Fruit fly (Drosophila melanogaster) whole organism, embryonic: ENCODE data around the gene CG7483.

Source experiments
- CG10209 ChIP-seq: fragments of 200-800 bp; sonication (Bioruptor generic); optimal IDR thresholded peaks from 3 replicates; lab custom pipeline; 2017; ENCODE audit warnings: missing biosample characterization, mild to moderate bottlenecking, missing genetic modification characterization, missing genetic modification reagents
- CG10959 ChIP-seq: fragments of 200-800 bp; sonication (Bioruptor generic); IDR thresholded peaks from 2 replicates; pipeline ENCODE4 v1.3.6; 2022; ENCODE audit warnings: missing biosample characterization, missing genetic modification characterization
- CG10979 ChIP-seq: fragments of 200-800 bp; sonication (Bioruptor generic); optimal IDR thresholded peaks from 2 replicates; lab custom pipeline; 2018; ENCODE audit warnings: missing biosample characterization, mild to moderate bottlenecking, missing genetic modification characterization, moderate library complexity
- CG12104 ChIP-seq: fragments of 200-800 bp; sonication (Bioruptor generic); optimal IDR thresholded peaks from 3 replicates; lab custom pipeline; 2016; ENCODE audit warnings: missing biosample characterization, missing genetic modification characterization
- CG12769 ChIP-seq: fragments of 200-800 bp; sonication (Bioruptor generic); optimal IDR thresholded peaks from 2 replicates; lab custom pipeline; 2019; ENCODE audit warnings: missing biosample characterization, mild to moderate bottlenecking, missing genetic modification characterization, moderate library complexity
- CG13296 ChIP-seq: fragments of 200-800 bp; sonication (Bioruptor generic); optimal IDR thresholded peaks from 3 replicates; lab custom pipeline; 2018; ENCODE audit warnings: missing biosample characterization, mild to moderate bottlenecking, missing genetic modification characterization
- CG13894 ChIP-seq: fragments of 200-800 bp; sonication (Bioruptor generic); optimal IDR thresholded peaks from 3 replicates; lab custom pipeline; 2018; ENCODE audit warnings: missing biosample characterization, mild to moderate bottlenecking, missing genetic modification characterization, moderate library complexity
- CG15514 ChIP-seq: fragments of 200-800 bp; sonication (Bioruptor generic); optimal IDR thresholded peaks from 3 replicates; lab custom pipeline; 2017; ENCODE audit warnings: missing biosample characterization, missing genetic modification characterization, mild to moderate bottlenecking, moderate library complexity, missing genetic modification reagents
- CG16813 ChIP-seq: fragments of 200-800 bp; sonication (Bioruptor generic); IDR thresholded peaks from 3 replicates; pipeline ENCODE4 v1.3.6; 2022; ENCODE audit warnings: missing biosample characterization, missing genetic modification characterization; ENCODE audit not compliant: partially characterized antibody
- CG17385 ChIP-seq: fragments of 200-800 bp; sonication (Bioruptor generic); optimal IDR thresholded peaks from 3 replicates; lab custom pipeline; 2018; ENCODE audit warnings: missing biosample characterization, mild to moderate bottlenecking, missing genetic modification characterization
- CG17802 ChIP-seq: fragments of 200-800 bp; sonication (Bioruptor generic); optimal IDR thresholded peaks from 2 replicates; lab custom pipeline; 2018; ENCODE audit warnings: missing biosample characterization, mild to moderate bottlenecking, missing genetic modification characterization, moderate library complexity
- CG17829 ChIP-seq: fragments of 200-800 bp; optimal IDR thresholded peaks from 2 replicates; lab custom pipeline; 2019; ENCODE audit warnings: missing biosample characterization, mild to moderate bottlenecking, missing genetic modification characterization, moderate library complexity
- CG18476 ChIP-seq: fragments of 200-800 bp; sonication (Bioruptor generic); optimal IDR thresholded peaks from 2 replicates; lab custom pipeline; 2016; ENCODE audit warnings: missing biosample characterization, mild to moderate bottlenecking, missing genetic modification characterization
- CG3163 ChIP-seq: fragments of 200-800 bp; sonication (Bioruptor generic); optimal IDR thresholded peaks from 3 replicates; lab custom pipeline; 2016; ENCODE audit warnings: missing biosample characterization, missing genetic modification characterization
- CG3847 ChIP-seq: fragments of 200-800 bp; sonication (Bioruptor generic); IDR thresholded peaks from 2 replicates; pipeline ENCODE4 v1.3.6; 2022; ENCODE audit warnings: missing biosample characterization, missing genetic modification characterization
- CG3995 ChIP-seq: fragments of 200-800 bp; sonication (Bioruptor generic); optimal IDR thresholded peaks from 3 replicates; lab custom pipeline; 2016; ENCODE audit warnings: missing biosample characterization, missing genetic modification characterization
- CG6272 ChIP-seq: fragments of 200-800 bp; sonication (Bioruptor generic); IDR thresholded peaks from 2 replicates; pipeline ENCODE4 v1.3.6; 2022; ENCODE audit warnings: missing biosample characterization, missing genetic modification characterization
- CG6813 ChIP-seq: fragments of 200-800 bp; sonication (Bioruptor generic); optimal IDR thresholded peaks from 2 replicates; lab custom pipeline; 2017; ENCODE audit warnings: missing biosample characterization, missing genetic modification characterization, mild to moderate bottlenecking, moderate library complexity, missing genetic modification reagents
- CG9817 ChIP-seq: fragments of 200-800 bp; sonication (Bioruptor generic); optimal IDR thresholded peaks from 2 replicates; lab custom pipeline; 2018; ENCODE audit warnings: missing biosample characterization, mild to moderate bottlenecking, missing genetic modification characterization, moderate library complexity
- H15 ChIP-seq: fragments of 200-800 bp; sonication (Bioruptor generic); IDR thresholded peaks from 3 replicates; pipeline ENCODE4 v1.3.6; 2022; ENCODE audit warnings: missing biosample characterization, missing genetic modification characterization
- H2.0 ChIP-seq: fragments of 200-800 bp; sonication (Bioruptor generic); IDR thresholded peaks from 2 replicates; pipeline ENCODE4 v1.3.6; 2022; ENCODE audit warnings: missing biosample characterization, missing genetic modification characterization
- Kr ChIP-seq: fragments of 200-800 bp; sonication (Bioruptor generic); optimal IDR thresholded peaks from 2 replicates; lab custom pipeline; 2017; ENCODE audit warnings: missing biosample characterization, mild to moderate bottlenecking, missing genetic modification characterization
- MTF-1 ChIP-seq: fragments of 200-800 bp; sonication (Bioruptor generic); optimal IDR thresholded peaks from 2 replicates; lab custom pipeline; 2018; ENCODE audit warnings: missing biosample characterization, mild to moderate bottlenecking, missing genetic modification characterization, borderline replicate concordance
- Mad ChIP-seq: fragments of 200-800 bp; sonication (Bioruptor generic); optimal IDR thresholded peaks from 2 replicates; lab custom pipeline; 2016; ENCODE audit warnings: missing biosample characterization, missing genetic modification characterization
- Nf-YB ChIP-seq: fragments of 200-800 bp; sonication (Bioruptor generic); optimal IDR thresholded peaks from 3 replicates; lab custom pipeline; 2019; ENCODE audit warnings: missing biosample characterization, mild to moderate bottlenecking, missing genetic modification characterization, moderate library complexity
- Ravus ChIP-seq: fragments of 200-800 bp; sonication (Bioruptor generic); IDR thresholded peaks from 2 replicates; pipeline ENCODE4 v1.3.6; 2022; ENCODE audit warnings: missing biosample characterization, missing genetic modification characterization
- Sox100B ChIP-seq: fragments of 200-800 bp; sonication (Bioruptor generic); optimal IDR thresholded peaks from 3 replicates; lab custom pipeline; 2018; ENCODE audit warnings: missing biosample characterization, mild to moderate bottlenecking, missing genetic modification characterization
- TFAM ChIP-seq: fragments of 200-800 bp; sonication (Bioruptor generic); optimal IDR thresholded peaks from 2 replicates; lab custom pipeline; 2017; ENCODE audit warnings: missing biosample characterization, missing genetic modification characterization, inconsistent platforms
- Taf1 ChIP-seq: fragments of 200-800 bp; sonication (Bioruptor generic); IDR thresholded peaks from 2 replicates; pipeline ENCODE4 v1.3.6; 2022; ENCODE audit warnings: missing biosample characterization, missing genetic modification characterization
- Xbp1 ChIP-seq: fragments of 200-800 bp; sonication (Bioruptor generic); optimal IDR thresholded peaks from 3 replicates; lab custom pipeline; 2016; ENCODE audit warnings: missing biosample characterization, mild to moderate bottlenecking, missing genetic modification characterization
- ab ChIP-seq: fragments of 200-800 bp; sonication (Bioruptor generic); optimal IDR thresholded peaks from 2 replicates; lab custom pipeline; 2016; ENCODE audit warnings: missing biosample characterization, missing genetic modification characterization
- ash1 ChIP-seq: fragments of 200-800 bp; sonication (Bioruptor generic); optimal IDR thresholded peaks from 2 replicates; lab custom pipeline; 2018; ENCODE audit warnings: missing biosample characterization, mild to moderate bottlenecking, missing genetic modification characterization
- br ChIP-seq: fragments of >200 bp; optimal IDR thresholded peaks from 2 replicates; lab custom pipeline; 2017
- cato ChIP-seq: fragments of 200-800 bp; sonication (Bioruptor generic); optimal IDR thresholded peaks from 2 replicates; lab custom pipeline; 2016; ENCODE audit warnings: missing biosample characterization, missing genetic modification characterization, borderline replicate concordance
- caup ChIP-seq: fragments of 200-800 bp; sonication (Bioruptor generic); optimal IDR thresholded peaks from 3 replicates; lab custom pipeline; 2017; ENCODE audit warnings: missing biosample characterization, mild to moderate bottlenecking, missing genetic modification characterization, moderate library complexity; ENCODE audit not compliant: severe bottlenecking
- chif ChIP-seq, 2 experiments: fragments of 200-800 bp; sonication (Bioruptor generic); optimal IDR thresholded peaks; 3 replicates each; lab custom pipeline; 2016; ENCODE audit warnings: missing biosample characterization in 2 of 2, missing genetic modification characterization in 2 of 2
- corto ChIP-seq: fragments of 200-800 bp; sonication (Bioruptor generic); optimal IDR thresholded peaks from 2 replicates; lab custom pipeline; 2016; ENCODE audit warnings: missing biosample characterization, mild to moderate bottlenecking, missing genetic modification characterization, moderate library complexity
- en ChIP-seq: fragments of 200-800 bp; sonication (Bioruptor generic); optimal IDR thresholded peaks from 2 replicates; lab custom pipeline; 2016; ENCODE audit warnings: missing biosample characterization, missing genetic modification characterization
- hbn ChIP-seq: fragments of 200-800 bp; sonication (Bioruptor generic); IDR thresholded peaks from 2 replicates; pipeline ENCODE4 v1.3.6; 2022; ENCODE audit warnings: missing biosample characterization, missing genetic modification characterization; ENCODE audit not compliant: partially characterized antibody
- insv ChIP-seq, 2 experiments: fragments of 200-800 bp; sonication (Bioruptor generic); optimal IDR thresholded peaks; 3 replicates each; lab custom pipeline; 2016 to 2018; ENCODE audit warnings: missing biosample characterization in 2 of 2, missing genetic modification characterization in 2 of 2
- kni ChIP-seq: fragments of 200-800 bp; sonication (Bioruptor generic); optimal IDR thresholded peaks from 3 replicates; lab custom pipeline; 2017; ENCODE audit warnings: mild to moderate bottlenecking, missing biosample characterization, missing genetic modification reagents, missing genetic modification characterization
- lilli ChIP-seq: fragments of 200-800 bp; sonication (Bioruptor generic); optimal IDR thresholded peaks from 3 replicates; lab custom pipeline; 2016; ENCODE audit warnings: missing biosample characterization, missing genetic modification characterization
- mam ChIP-seq: fragments of 200-800 bp; sonication (Bioruptor generic); optimal IDR thresholded peaks from 3 replicates; lab custom pipeline; 2016; ENCODE audit warnings: missing biosample characterization, missing genetic modification characterization
- otp ChIP-seq: fragments of 200-800 bp; sonication (Bioruptor generic); IDR thresholded peaks from 3 replicates; pipeline ENCODE4, ENCODE4 v1.3.6; 2022; ENCODE audit warnings: missing biosample characterization, missing genetic modification characterization
- sd ChIP-seq: fragments of 200-800 bp; sonication (Bioruptor generic); optimal IDR thresholded peaks from 3 replicates; lab custom pipeline; 2018; ENCODE audit warnings: missing biosample characterization, mild to moderate bottlenecking, missing genetic modification characterization, moderate library complexity
- sima ChIP-seq: fragments of 200-800 bp; sonication (Bioruptor generic); optimal IDR thresholded peaks from 2 replicates; lab custom pipeline; 2016; ENCODE audit warnings: missing biosample characterization, missing genetic modification characterization
- twi ChIP-seq: fragments of 200-800 bp; optimal IDR thresholded peaks from 2 replicates; lab custom pipeline; 2019; ENCODE audit warnings: missing biosample characterization, mild to moderate bottlenecking, missing genetic modification characterization, moderate library complexity
- zen2 ChIP-seq: fragments of 200-800 bp; sonication (Bioruptor generic); IDR thresholded peaks from 3 replicates; pipeline ENCODE4 v1.3.6; 2022; ENCODE audit warnings: missing biosample characterization, missing genetic modification characterization; ENCODE audit not compliant: partially characterized antibody

Gene CG7483

DNA sequence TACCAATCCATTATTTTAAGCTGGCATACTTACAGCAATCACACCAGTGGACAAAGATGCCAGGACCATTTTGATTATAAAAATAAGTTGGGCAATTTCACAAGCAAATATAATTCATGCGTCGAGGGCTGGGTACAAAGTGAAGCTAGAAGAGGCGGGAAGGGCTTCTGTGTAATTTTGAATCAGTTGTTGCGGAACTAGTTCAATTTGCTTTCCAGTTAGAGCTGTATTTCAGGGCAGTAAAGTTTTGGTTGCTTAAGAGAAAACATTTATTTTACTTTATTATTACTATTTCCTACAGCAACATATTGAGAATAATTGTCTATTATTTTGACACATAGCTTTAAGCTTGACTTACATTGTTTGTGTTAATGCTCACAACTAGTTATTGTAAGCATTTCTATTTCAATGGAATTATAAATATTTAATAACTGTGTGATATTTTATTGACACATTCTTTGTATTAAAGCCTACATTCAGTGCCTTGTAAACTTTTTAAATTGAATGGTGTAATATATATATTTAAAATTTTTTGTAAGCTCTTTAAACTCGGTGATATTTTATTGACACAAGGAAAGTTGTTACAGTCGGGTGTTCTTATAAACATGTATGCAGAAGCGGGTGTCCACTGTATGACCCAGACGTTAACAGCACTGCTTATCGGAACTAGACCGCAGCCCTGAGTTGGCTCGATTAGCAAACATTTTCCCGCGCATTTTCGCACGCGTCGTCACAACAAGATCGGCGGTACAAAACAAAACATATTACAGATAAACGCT, 48.5 kb upstream of the CG7483 start, which contains the start of the genes RPA1 and Mcm2 (continued):
- TF ChIP-seq caup (peak; percentile 59), ash1 (GFP tag; lab: Kevin White, UChicago) (no peak), CG3163 (GFP tag; lab: Kevin White, UChicago) (peak; percentile 22), Kr (no peak), mam (GFP tag; lab: Kevin White, UChicago) (peak; percentile 74), H2.0 (GFP tag; lab: Robert Waterston, UW) (peak; percentile 59), CG17802 (peak; percentile 15), TFAM (GFP tag; lab: Kevin White, UChicago) (no peak), otp (GFP tag; lab: Robert Waterston, UW) (peak; percentile 58; the same call in 1 of the 3 replicates), kni (GFP tag; lab: Kevin White, UChicago) (peak; percentile 76), ab (GFP tag; lab: Kevin White, UChicago) (no peak), zen2 (GFP tag; lab: Robert Waterston, UW) (0 out of 3 replicates have a peak, but pooled peaks have one; percentile 6), CG10979 (tag; lab: Kevin White, UChicago) (peak; percentile 66), CG12769 (tag; lab: Kevin White, UChicago) (no peak), sima (no peak), CG17385 (GFP tag; lab: Kevin White, UChicago) (peak; percentile 66), Sox100B (GFP tag; lab: Kevin White, UChicago) (no peak), H15 (GFP tag; lab: Robert Waterston, UW) (peak; percentile 79; the same call in 2 of the 3 replicates), CG13296 (GFP tag; lab: Kevin White, UChicago) (peak; percentile 69), insv (GFP tag; optimal IDR thresholded peaks at IDR 0.05; lab: Kevin White, UChicago) (peak in 1 of 2 experiments; percentile 82), Ravus (no peak), cato (GFP tag; lab: Kevin White, UChicago) (peak; percentile 47), Mad (GFP tag; lab: Kevin White, UChicago) (peak; percentile 32), CG9817 (peak; percentile 80), CG10959 (GFP tag; lab: Robert Waterston, UW) (peak; percentile 51), CG18476 (GFP tag; lab: Kevin White, UChicago) (peak; percentile 50), twi (tag; lab: Kevin White, UChicago) (peak; percentile 72), hbn (GFP tag; lab: Robert Waterston, UW) (no peak), CG3847 (GFP tag; lab: Robert Waterston, UW) (peak; percentile 76; the same call in 1 of the 2 replicates), Xbp1 (peak; percentile 88), Taf1 (GFP tag; lab: Robert Waterston, UW) (peak; percentile 58; the same call in 1 of the 2 replicates), CG3995 (GFP tag; lab: Kevin White, UChicago) (peak; percentile 67), CG17829 (tag; lab: Kevin White, UChicago) (peak; percentile 81), en (GFP tag; lab: Kevin White, UChicago) (no peak), Nf-YB (GFP tag; lab: Kevin White, UChicago) (peak; percentile 51), CG12104 (GFP tag; lab: Kevin White, UChicago) (peak; percentile 68), br (lab: Kevin White, UChicago) (no peak), CG6272 (peak; percentile 79), sd (tag; lab: Kevin White, UChicago) (no peak), CG16813 (GFP tag; lab: Robert Waterston, UW) (no peak), CG6813 (GFP tag; lab: Kevin White, UChicago) (peak; percentile 47), CG15514 (peak; percentile 98), chif (GFP tag; optimal IDR thresholded peaks at IDR 0.05; lab: Kevin White, UChicago) (peak in 1 of 2 experiments; percentile 66), CG10209 (GFP tag; lab: Kevin White, UChicago) (peak; percentile 76), corto (GFP tag; lab: Kevin White, UChicago) (no peak), CG13894 (tag; lab: Kevin White, UChicago) (peak; percentile 44), MTF-1 (GFP tag; lab: Kevin White, UChicago) (peak; percentile 32), lilli (GFP tag; lab: Kevin White, UChicago) (peak; percentile 72)
